Worm (Caenorhabditis elegans): ENCODE results near the gene K01B6.4.

K01B6.4 gene

DNA sequence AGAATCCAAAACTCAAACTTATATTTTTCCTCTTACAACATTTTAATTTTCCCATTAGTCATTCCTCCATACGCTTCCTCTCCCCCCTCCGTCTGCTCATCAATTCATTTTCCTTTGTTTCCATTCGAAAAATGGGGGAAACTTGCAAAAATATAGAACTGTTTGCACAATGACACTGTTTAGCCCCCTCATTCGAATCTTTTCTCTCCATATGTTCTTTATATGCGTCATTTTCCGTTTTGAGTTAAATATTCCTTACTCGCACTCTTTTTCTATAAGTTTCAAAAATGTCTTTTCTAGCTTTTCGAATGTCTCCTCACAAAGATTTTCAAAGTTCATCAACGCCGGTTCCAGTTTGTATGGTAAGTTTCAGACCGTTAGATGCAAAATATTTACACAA lies 40.3 kb downstream of the K01B6.4 start, which contains the start of gene M01A8.1:
Gene M01A8.1 (plus strand): TSS at position 301 of the 400 bp plus-strand sequence.
- no peak for TF ChIP-seq fax-1 (tag; optimal IDR thresholded peaks at IDR 0.05)
- no peak for TF ChIP-seq zip-5 (tag; optimal IDR thresholded peaks at IDR 0.05)
- no peak for TF ChIP-seq elt-2 (tag; optimal IDR thresholded peaks at IDR 0.05)

DNA sequence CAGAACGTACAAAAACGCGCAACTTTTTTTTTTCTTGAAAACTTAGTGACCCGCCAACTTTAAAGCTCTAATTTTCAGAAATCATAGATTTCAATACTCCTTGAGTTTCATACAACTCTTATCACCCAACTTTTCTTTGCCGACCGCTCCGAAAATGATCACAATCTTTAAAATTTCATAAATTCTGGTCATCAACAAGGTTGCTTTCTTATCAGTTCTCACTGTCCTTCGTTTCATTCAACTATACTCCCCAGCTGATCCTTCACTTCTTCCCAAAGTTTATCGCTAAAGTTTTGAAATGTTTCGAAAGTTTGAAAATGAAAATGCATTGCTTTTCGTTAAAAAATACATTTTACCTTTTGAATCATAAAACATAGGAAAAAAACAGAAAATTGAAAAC lies 41.4 kb downstream of the K01B6.4 start:
- no peak for TF ChIP-seq ceh-19 (GFP tag; optimal IDR thresholded peaks at IDR 0.05)

DNA sequence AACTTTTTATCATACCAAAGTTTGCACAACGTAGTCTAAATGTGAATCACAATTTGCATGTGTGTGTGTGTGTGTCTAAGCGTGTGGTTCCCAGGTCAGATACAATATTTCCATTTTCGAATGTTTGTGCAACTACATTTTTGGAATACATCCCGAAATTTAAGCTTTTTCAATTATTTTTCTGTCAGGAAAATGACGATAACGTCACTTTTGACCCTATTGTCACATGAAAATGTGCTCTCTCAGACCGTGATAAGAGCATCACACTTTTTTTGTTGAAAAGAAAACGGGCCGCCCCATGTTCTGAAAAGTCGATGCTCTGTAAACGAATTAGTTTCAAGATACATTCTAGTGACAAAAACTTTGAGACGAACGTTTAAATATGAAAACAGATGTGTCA lies 42.3 kb downstream of the K01B6.4 start:
- TF ChIP-seq nhr-11 (tag; optimal IDR thresholded peaks at IDR 0.05): no peak

DNA sequence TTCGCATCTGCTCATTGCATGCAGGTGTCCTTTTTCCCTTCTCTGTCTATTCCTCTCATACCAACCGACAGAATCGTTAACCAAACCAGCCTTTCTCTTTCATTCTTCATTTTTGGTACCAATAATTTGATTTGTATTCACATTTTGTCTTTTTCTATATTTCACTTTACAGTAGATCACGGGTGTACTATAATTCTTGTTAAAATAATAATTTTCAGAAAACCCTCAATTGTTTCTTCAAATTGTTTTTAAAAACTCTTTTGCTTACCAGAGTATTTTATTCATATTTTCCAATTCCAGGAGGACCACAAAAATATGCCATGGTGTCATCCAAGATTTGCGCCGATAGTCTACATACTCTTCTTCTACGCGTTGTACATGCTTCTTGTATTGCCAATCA lies 46.5 kb downstream of the K01B6.4 start, which contains the start of gene T02C1.2:
Gene T02C1.2 (plus strand): TSS at position 301 of the 400 bp plus-strand sequence.
- TF ChIP-seq elt-4 (tag; optimal IDR thresholded peaks at IDR 0.05): no peak
- TF ChIP-seq unc-55 (GFP tag; optimal IDR thresholded peaks at IDR 0.05): no peak
- no peak for TF ChIP-seq elt-2 (tag; optimal IDR thresholded peaks at IDR 0.05)
- TF ChIP-seq hlh-13 (GFP tag; optimal IDR thresholded peaks at IDR 0.05): no peak
- no peak for TF ChIP-seq pax-1 (tag; optimal IDR thresholded peaks at IDR 0.05)
- no peak for TF ChIP-seq ahr-1 (tag; optimal IDR thresholded peaks at IDR 0.05)
- no peak for TF ChIP-seq ceh-18 (tag; optimal IDR thresholded peaks at IDR 0.05)
- no peak for TF ChIP-seq tbx-2 (tag; optimal IDR thresholded peaks at IDR 0.05)
- TF ChIP-seq che-1 (tag; optimal IDR thresholded peaks at IDR 0.05): no peak
- no peak for TF ChIP-seq mec-3 (tag; optimal IDR thresholded peaks at IDR 0.05; ENCODE audit: borderline replicate concordance)
- TF ChIP-seq zip-5 (tag; optimal IDR thresholded peaks at IDR 0.05): no peak
- TF ChIP-seq sdc-2 (tag; optimal IDR thresholded peaks at IDR 0.05): no peak
- no peak for TF ChIP-seq hlh-8 (tag; optimal IDR thresholded peaks at IDR 0.05)
- no peak for TF ChIP-seq pag-3 (tag; optimal IDR thresholded peaks at IDR 0.05; ENCODE audit: borderline replicate concordance)
- no peak for TF ChIP-seq hlh-6 (tag; optimal IDR thresholded peaks at IDR 0.05)
- no peak for TF ChIP-seq sox-4 (tag; optimal IDR thresholded peaks at IDR 0.05)
- no peak for TF ChIP-seq ceh-31 (tag; optimal IDR thresholded peaks at IDR 0.05)
- TF ChIP-seq F13H6.1 (tag; optimal IDR thresholded peaks at IDR 0.05): no peak
- no peak for TF ChIP-seq ceh-22 (tag; optimal IDR thresholded peaks at IDR 0.05)

DNA sequence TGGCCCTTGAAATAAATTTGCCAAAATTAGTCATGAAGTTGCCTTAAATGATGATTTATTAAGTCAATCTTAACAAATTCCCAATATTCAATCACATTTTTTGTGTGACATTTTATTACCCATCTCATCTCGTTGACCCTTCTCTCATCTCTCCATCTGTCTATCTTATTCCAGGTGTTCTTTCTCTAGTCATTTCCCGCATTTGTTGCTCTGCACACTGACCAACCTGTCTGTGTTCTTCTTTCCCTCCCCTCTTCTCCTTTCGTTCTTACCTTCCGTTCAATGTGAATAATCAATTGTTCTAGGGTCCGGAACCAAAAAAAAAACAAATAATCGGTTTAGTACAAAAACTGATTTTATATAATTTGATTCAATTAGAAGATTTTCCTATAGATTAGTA lies 50.0 kb downstream of the K01B6.4 start, which contains the start of gene T02C1.1:
Gene T02C1.1 (plus strand): TSS at position 305 of the 400 bp plus-strand sequence.
- TF ChIP-seq ceh-34 (tag; optimal IDR thresholded peaks at IDR 0.05) (no peak), nfya-1 (tag; optimal IDR thresholded peaks at IDR 0.05) (no peak), F13H6.1 (tag; optimal IDR thresholded peaks at IDR 0.05) (no peak), unc-86 (tag; optimal IDR thresholded peaks at IDR 0.05) (no peak), ceh-2 (tag; optimal IDR thresholded peaks at IDR 0.05) (no peak)
